Fruit fly (Drosophila melanogaster) whole organism, embryonic: ENCODE data around the gene Taf8.

ENCODE experiments used
- Atf6 ChIP-seq: fragments of 200-800 bp; sonication (Bioruptor generic); IDR thresholded peaks from 2 replicates; pipeline ENCODE4 v1.3.6; 2022; ENCODE audit warnings: missing biosample characterization, missing genetic modification characterization
- CG12659 ChIP-seq: fragments of 200-800 bp; sonication (Bioruptor generic); optimal IDR thresholded peaks from 3 replicates; lab custom pipeline; 2017; ENCODE audit warnings: mild to moderate bottlenecking, missing biosample characterization, missing genetic modification reagents, missing genetic modification characterization
- CG12769 ChIP-seq: fragments of 200-800 bp; sonication (Bioruptor generic); optimal IDR thresholded peaks from 2 replicates; lab custom pipeline; 2019; ENCODE audit warnings: missing biosample characterization, mild to moderate bottlenecking, missing genetic modification characterization, moderate library complexity
- CG13287 ChIP-seq: fragments of 200-800 bp; sonication (Bioruptor generic); IDR thresholded peaks from 2 replicates; pipeline ENCODE4 v1.3.6; 2022; ENCODE audit warnings: missing biosample characterization, missing genetic modification characterization; ENCODE audit not compliant: partially characterized antibody
- CG13296 ChIP-seq: fragments of 200-800 bp; sonication (Bioruptor generic); optimal IDR thresholded peaks from 3 replicates; lab custom pipeline; 2018; ENCODE audit warnings: missing biosample characterization, mild to moderate bottlenecking, missing genetic modification characterization
- CG16813 ChIP-seq: fragments of 200-800 bp; sonication (Bioruptor generic); IDR thresholded peaks from 3 replicates; pipeline ENCODE4 v1.3.6; 2022; ENCODE audit warnings: missing biosample characterization, missing genetic modification characterization; ENCODE audit not compliant: partially characterized antibody
- CG17568 ChIP-seq: fragments of 200-800 bp; sonication (Bioruptor generic); optimal IDR thresholded peaks from 2 replicates; lab custom pipeline; 2018; ENCODE audit warnings: missing biosample characterization, mild to moderate bottlenecking, missing genetic modification characterization, moderate library complexity
- CG18262 ChIP-seq: fragments of 200-800 bp; optimal IDR thresholded peaks from 3 replicates; lab custom pipeline; 2019; ENCODE audit warnings: missing biosample characterization, mild to moderate bottlenecking, missing genetic modification characterization, moderate library complexity
- CG18476 ChIP-seq: fragments of 200-800 bp; sonication (Bioruptor generic); optimal IDR thresholded peaks from 2 replicates; lab custom pipeline; 2016; ENCODE audit warnings: missing biosample characterization, mild to moderate bottlenecking, missing genetic modification characterization
- CG31441 ChIP-seq: fragments of 200-800 bp; sonication (Bioruptor generic); IDR thresholded peaks from 2 replicates; pipeline ENCODE4 v1.3.6; 2022; ENCODE audit warnings: missing biosample characterization, missing genetic modification characterization
- CG6791 ChIP-seq: fragments of 200-800 bp; sonication (Bioruptor generic); IDR thresholded peaks from 3 replicates; pipeline ENCODE4 v1.3.6; 2022; ENCODE audit warnings: missing biosample characterization, missing genetic modification characterization; ENCODE audit not compliant: partially characterized antibody
- CG8290 ChIP-seq, 3 experiments: fragments of 200-800 bp; sonication (Bioruptor generic); optimal IDR thresholded peaks; 2 replicates each; lab custom pipeline; 2016 to 2019; ENCODE audit warnings: missing biosample characterization in 3 of 3, missing genetic modification characterization in 3 of 3, mild to moderate bottlenecking in 2 of 3, moderate library complexity in 1 of 3
- CG8924 ChIP-seq: fragments of 200-800 bp; optimal IDR thresholded peaks from 3 replicates; lab custom pipeline; 2019; ENCODE audit warnings: missing biosample characterization, mild to moderate bottlenecking, missing genetic modification characterization, moderate library complexity
- CrebB ChIP-seq: fragments of 200-800 bp; sonication (Bioruptor generic); optimal IDR thresholded peaks from 3 replicates; lab custom pipeline; 2018; ENCODE audit warnings: missing biosample characterization, mild to moderate bottlenecking, missing genetic modification characterization
- Doc3 ChIP-seq: fragments of 200-800 bp; sonication (Bioruptor generic); IDR thresholded peaks from 3 replicates; pipeline ENCODE4 v1.3.6; 2022; ENCODE audit warnings: missing biosample characterization, missing genetic modification characterization; ENCODE audit not compliant: partially characterized antibody
- Eip74EF ChIP-seq, 2 experiments: fragments of 200-800 bp in 1 of 2; fragments of >200 bp in 1 of 2; sonication (Bioruptor generic) in 1 of 2; optimal IDR thresholded peaks; 2 replicates each; lab custom pipeline; 2017 to 2019; ENCODE audit warnings: missing biosample characterization in 2 of 2, missing genetic modification characterization in 2 of 2, mild to moderate bottlenecking in 1 of 2, moderate library complexity in 1 of 2
- Max ChIP-seq: fragments of 200-800 bp; sonication (Bioruptor generic); optimal IDR thresholded peaks from 2 replicates; lab custom pipeline; 2016; ENCODE audit warnings: missing biosample characterization, mild to moderate bottlenecking, missing genetic modification characterization
- Med ChIP-seq: fragments of 200-800 bp; sonication (Bioruptor generic); peaks from one replicate; lab custom pipeline; 2016; ENCODE audit warnings: missing biosample characterization, missing genetic modification characterization, mild to moderate bottlenecking, inconsistent platforms, moderate library complexity
- NC2β ChIP-seq: fragments of 200-800 bp; sonication (Bioruptor generic); optimal IDR thresholded peaks from 2 replicates; lab custom pipeline; 2016; ENCODE audit warnings: missing biosample characterization, missing genetic modification characterization
- Vsx1 ChIP-seq: fragments of 200-800 bp; sonication (Bioruptor generic); optimal IDR thresholded peaks from 2 replicates; lab custom pipeline; 2017; ENCODE audit warnings: missing biosample characterization, mild to moderate bottlenecking, missing genetic modification characterization, missing genetic modification reagents
- YL-1 ChIP-seq: fragments of 200-800 bp; sonication (Bioruptor generic); optimal IDR thresholded peaks from 3 replicates; lab custom pipeline; 2017; ENCODE audit warnings: missing biosample characterization, mild to moderate bottlenecking, missing genetic modification characterization
- ato ChIP-seq: fragments of 200-800 bp; sonication (Bioruptor generic); IDR thresholded peaks from 2 replicates; pipeline ENCODE4 v1.3.6; 2022; ENCODE audit warnings: missing biosample characterization, missing genetic modification characterization; ENCODE audit not compliant: partially characterized antibody
- dm ChIP-seq: fragments of 200-800 bp; sonication (Bioruptor generic); optimal IDR thresholded peaks from 3 replicates; lab custom pipeline; 2016; ENCODE audit warnings: missing biosample characterization, missing genetic modification characterization
- fd64A ChIP-seq: fragments of 200-800 bp; sonication (Bioruptor generic); optimal IDR thresholded peaks from 3 replicates; lab custom pipeline; 2018; ENCODE audit warnings: missing biosample characterization, mild to moderate bottlenecking, missing genetic modification characterization
- gcm ChIP-seq: fragments of 200-800 bp; sonication (Bioruptor generic); optimal IDR thresholded peaks from 2 replicates; lab custom pipeline; 2019; ENCODE audit warnings: missing biosample characterization, mild to moderate bottlenecking, missing genetic modification characterization, moderate library complexity
- grau ChIP-seq: fragments of 200-800 bp; optimal IDR thresholded peaks from 3 replicates; lab custom pipeline; 2019; ENCODE audit warnings: missing biosample characterization, mild to moderate bottlenecking, missing genetic modification characterization, moderate library complexity
- gsb ChIP-seq: fragments of 200-800 bp; sonication (Bioruptor generic); IDR thresholded peaks from 2 replicates; pipeline ENCODE4 v1.3.6; 2022; ENCODE audit warnings: missing biosample characterization, missing genetic modification characterization
- knrl ChIP-seq: fragments of 200-800 bp; sonication (Bioruptor generic); IDR thresholded peaks from 3 replicates; pipeline ENCODE4 v1.3.6; 2022; ENCODE audit warnings: missing biosample characterization, missing genetic modification characterization; ENCODE audit not compliant: partially characterized antibody
- nerfin-1 ChIP-seq: fragments of 200-800 bp; sonication (Bioruptor generic); optimal IDR thresholded peaks from 3 replicates; lab custom pipeline; 2019; ENCODE audit warnings: missing biosample characterization, mild to moderate bottlenecking, missing genetic modification characterization, moderate library complexity
- nerfin-2 ChIP-seq: fragments of 200-800 bp; sonication (Bioruptor generic); IDR thresholded peaks from 2 replicates; pipeline ENCODE4 v1.3.6; 2022; ENCODE audit warnings: missing biosample characterization, missing genetic modification characterization; ENCODE audit not compliant: partially characterized antibody
- prd ChIP-seq, 3 experiments: fragments of >200 bp in 2 of 3; fragments of 200-800 bp in 1 of 3; sonication (Bioruptor generic) in 1 of 3; optimal IDR thresholded peaks in 2 of 3; IDR thresholded peaks in 1 of 3; 2 replicates in 2 of 3; 3 replicates in 1 of 3; pipeline versions ENCODE4 v1.3.6 to Lab custom; 2017 to 2022; ENCODE audit warnings: missing biosample characterization in 1 of 3, missing genetic modification characterization in 1 of 3
- pros ChIP-seq: fragments of 200-800 bp; sonication (Bioruptor generic); optimal IDR thresholded peaks from 3 replicates; lab custom pipeline; 2019; ENCODE audit warnings: missing biosample characterization, mild to moderate bottlenecking, missing genetic modification characterization, moderate library complexity
- pzg ChIP-seq: fragments of 200-800 bp; sonication (Bioruptor generic); optimal IDR thresholded peaks from 3 replicates; lab custom pipeline; 2018; ENCODE audit warnings: missing biosample characterization, mild to moderate bottlenecking, missing genetic modification characterization, moderate library complexity
- sens ChIP-seq: fragments of 200-800 bp; sonication (Bioruptor generic); peaks from one replicate; lab custom pipeline; 2016; ENCODE audit warnings: missing biosample characterization, missing genetic modification characterization
- seq ChIP-seq: fragments of 200-800 bp; sonication (Bioruptor generic); IDR thresholded peaks from 2 replicates; pipeline ENCODE4 v1.3.6; 2022; ENCODE audit warnings: missing biosample characterization, missing genetic modification characterization
- stwl ChIP-seq: fragments of 200-800 bp; sonication (Bioruptor generic); optimal IDR thresholded peaks from 3 replicates; lab custom pipeline; 2018; ENCODE audit warnings: missing biosample characterization, mild to moderate bottlenecking, missing genetic modification characterization, moderate library complexity
- sug ChIP-seq: fragments of 200-800 bp; optimal IDR thresholded peaks from 2 replicates; lab custom pipeline; 2019; ENCODE audit warnings: missing biosample characterization, mild to moderate bottlenecking, missing genetic modification characterization, moderate library complexity
- tin ChIP-seq: fragments of 200-800 bp; sonication (Bioruptor generic); optimal IDR thresholded peaks from 3 replicates; lab custom pipeline; 2016; ENCODE audit warnings: missing biosample characterization, missing genetic modification characterization
- ttk ChIP-seq: fragments of 200-800 bp; sonication (Bioruptor generic); IDR thresholded peaks from 2 replicates; pipeline ENCODE4 v2.1.2; 2022; ENCODE audit warnings: missing biosample characterization, missing genetic modification characterization
- zen ChIP-seq: fragments of 200-800 bp; sonication (Bioruptor generic); optimal IDR thresholded peaks from 3 replicates; lab custom pipeline; 2018; ENCODE audit warnings: missing biosample characterization, mild to moderate bottlenecking, missing genetic modification characterization, moderate library complexity
- zen2 ChIP-seq: fragments of 200-800 bp; sonication (Bioruptor generic); IDR thresholded peaks from 3 replicates; pipeline ENCODE4 v1.3.6; 2022; ENCODE audit warnings: missing biosample characterization, missing genetic modification characterization; ENCODE audit not compliant: partially characterized antibody

The Taf8 gene

DNA sequence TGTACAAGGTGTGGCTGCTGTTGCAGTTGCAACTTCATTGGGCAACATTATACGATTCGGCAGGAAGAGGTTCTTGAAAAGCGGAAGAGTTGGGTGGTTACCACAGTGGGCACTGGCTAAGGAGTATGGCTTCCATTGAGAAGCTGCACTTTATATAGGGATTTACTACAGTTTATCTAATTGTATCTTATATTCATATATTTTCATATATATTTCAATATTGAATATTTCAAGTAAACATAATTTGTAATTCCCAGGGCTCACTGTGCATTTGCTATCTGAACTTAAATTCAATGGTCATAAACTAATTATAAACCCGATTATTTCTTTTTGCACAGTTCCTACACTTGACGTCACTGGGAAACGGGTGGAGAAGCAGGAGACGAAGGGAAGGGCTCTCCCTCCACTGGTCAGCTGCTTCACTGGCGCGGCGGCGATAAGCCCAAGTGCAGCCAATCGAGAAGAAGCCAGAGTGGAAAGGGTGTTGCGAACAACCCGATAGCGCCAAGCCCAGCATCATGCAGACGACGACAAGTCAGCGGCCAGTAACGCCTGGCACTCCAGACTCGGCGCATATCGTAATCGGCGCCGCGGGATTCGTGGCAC is 6.9 kb upstream of the Taf8 start (continued):
- TF ChIP-seq ttk, result no peak
- TF ChIP-seq tin (GFP tag; lab: Kevin White, UChicago), result no peak
- no peak for TF ChIP-seq dm (GFP tag; lab: Kevin White, UChicago)
- TF ChIP-seq grau (tag; lab: Kevin White, UChicago), result peak; percentile 86
- no peak for TF ChIP-seq Max
- TF ChIP-seq CG18476, result no peak
- TF ChIP-seq stwl (tag; lab: Kevin White, UChicago), result no peak
- no peak for TF ChIP-seq Vsx1
- no peak for TF ChIP-seq CrebB (tag; lab: Kevin White, UChicago)
- TF ChIP-seq, all 482 proteins: peak for 102

dm6 chrX:18100146-18100669 is 1.6 kb upstream of the Taf8 start:
- TF ChIP-seq Eip74EF (GFP tag; optimal IDR thresholded peaks at IDR 0.05; lab: Kevin White, UChicago), result no peak
- no peak for TF ChIP-seq CG17568 (GFP tag; lab: Kevin White, UChicago)
- peak; percentile 34 for TF ChIP-seq sug
- peak; percentile 45 for TF ChIP-seq sens (GFP tag; lab: Kevin White, UChicago)
- peak; percentile 43 for TF ChIP-seq Med (GFP tag; lab: Kevin White, UChicago)
- TF ChIP-seq CG16813 (GFP tag; lab: Robert Waterston, UW), result 0 out of 3 replicates have a peak, but pooled peaks have one; percentile 8

DNA sequence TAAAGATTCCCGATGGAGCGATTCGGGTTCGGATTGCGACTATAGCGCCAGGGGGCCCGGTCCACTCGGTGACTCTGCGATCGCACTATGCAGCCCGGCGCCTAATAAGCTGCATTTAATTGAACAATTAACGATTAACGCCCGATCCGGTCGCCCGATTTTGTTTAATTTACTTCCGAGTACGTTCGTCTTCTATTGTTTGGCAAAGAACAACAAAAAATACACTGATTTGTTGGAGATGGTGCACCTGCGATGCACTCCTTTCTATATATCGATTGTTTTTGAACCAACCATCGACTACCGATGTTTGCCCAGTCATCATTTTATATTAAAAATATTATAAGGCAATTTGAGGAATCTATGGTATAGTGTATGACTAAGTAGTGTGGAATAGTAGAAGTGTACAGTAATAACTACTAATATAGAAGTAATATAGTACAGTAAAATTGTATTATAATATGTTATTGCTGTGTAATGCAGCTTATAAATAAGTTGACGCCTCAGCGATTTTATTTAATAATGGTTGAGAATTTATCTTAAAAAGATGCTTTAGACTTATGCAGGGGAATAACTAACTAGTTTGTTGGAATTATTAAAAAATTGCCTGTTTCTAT is 565 bp upstream of the Taf8 start, which contains the start of gene Mvb12:
Gene Mvb12 (minus strand): TSS at position 217 of the 614 bp plus-strand sequence.
- TF ChIP-seq CG8290 (GFP tag; optimal IDR thresholded peaks at IDR 0.05; lab: Kevin White, UChicago) (no peak), CG8290 (tag; optimal IDR thresholded peaks at IDR 0.05; lab: Kevin White, UChicago) (peak; percentile 32 to 34), CG18262 (peak; percentile 16), Doc3 (GFP tag; lab: Robert Waterston, UW) (peak; percentile 51; the same call in 2 of the 3 replicates), zen (tag; lab: Kevin White, UChicago) (no peak), pzg (GFP tag; lab: Kevin White, UChicago) (peak; percentile 24), pros (GFP tag; lab: Kevin White, UChicago) (no peak), CG6791 (GFP tag; lab: Robert Waterston, UW) (peak; percentile 63), ato (peak; percentile 54; the same call in 1 of the 2 replicates), Atf6 (GFP tag; lab: Robert Waterston, UW) (0 out of 2 replicates have a peak, but pooled peaks have one; percentile 18), gcm (GFP tag; lab: Kevin White, UChicago) (peak; percentile 45), NC2β (GFP tag; lab: Kevin White, UChicago) (peak; percentile 0), CG31441 (GFP tag; lab: Robert Waterston, UW) (no peak), CG13296 (GFP tag; lab: Kevin White, UChicago) (no peak), sug (peak; percentile 7), zen2 (0 out of 3 replicates have a peak, but pooled peaks have one; percentile 29), nerfin-2 (0 out of 2 replicates have a peak, but pooled peaks have one; percentile 46), YL-1 (GFP tag; lab: Kevin White, UChicago) (peak; percentile 23), gsb (no peak), CG8924 (tag; lab: Kevin White, UChicago) (peak; percentile 17), fd64A (GFP tag; lab: Kevin White, UChicago) (peak; percentile 52), sens (GFP tag; lab: Kevin White, UChicago) (peak; percentile 77), nerfin-1 (tag; lab: Kevin White, UChicago) (peak; percentile 38), CG12659 (GFP tag; lab: Kevin White, UChicago) (peak; percentile 29), seq (GFP tag; lab: Robert Waterston, UW) (0 out of 2 replicates have a peak, but pooled peaks have one; percentile 17), knrl (peak; percentile 37; the same call in 2 of the 3 replicates), CG12769 (tag; lab: Kevin White, UChicago) (peak; percentile 85), CG13287 (GFP tag; lab: Robert Waterston, UW) (peak; percentile 59), prd (optimal IDR thresholded peaks at IDR 0.05; lab: Kevin White, UChicago) (no peak), prd (GFP tag; IDR thresholded peaks at IDR 0.05; lab: Robert Waterston, UW) (0 out of 3 replicates have a peak, but pooled peaks have one; percentile 13)
